Fruit fly (Drosophila melanogaster): ENCODE data around the gene REPTOR.
A peak's percentile ranks its signal among the peaks of the same experiment; 100 is the strongest.

Gene REPTOR

dm6 chr3R:24527845-24528244, 54.8 kb downstream of the REPTOR start, which contains the start of gene CG6607 (continued):
- TF ChIP-seq usp (GFP tag; optimal IDR thresholded peaks at IDR 0.05) (no peak), unc-4 (GFP tag; IDR thresholded peaks at IDR 0.05; ENCODE audit: partially characterized antibody) (peak; percentile 39), Kr (GFP tag; optimal IDR thresholded peaks at IDR 0.05) (no peak), CG4282 (GFP tag; optimal IDR thresholded peaks at IDR 0.05) (no peak), CG9797 (GFP tag; optimal IDR thresholded peaks at IDR 0.05) (peak; percentile 70), fru (optimal IDR thresholded peaks at IDR 0.05) (no peak), sna (GFP tag; IDR thresholded peaks at IDR 0.05; ENCODE audit: partially characterized antibody) (peak; percentile 38; the same call in 1 of the 2 replicates), ro (GFP tag; IDR thresholded peaks at IDR 0.05) (no peak), dm (GFP tag; optimal IDR thresholded peaks at IDR 0.05) (no peak), sens (GFP tag) (peak; percentile 53), tin (GFP tag; optimal IDR thresholded peaks at IDR 0.05) (no peak), ato (GFP tag; IDR thresholded peaks at IDR 0.05; ENCODE audit: partially characterized antibody) (peak; percentile 47; the same call in 1 of the 2 replicates), CG2129 (GFP tag; IDR thresholded peaks at IDR 0.05; ENCODE audit: partially characterized antibody) (no peak), Dref (GFP tag; IDR thresholded peaks at IDR 0.05) (peak; percentile 38; the same call in 1 of the 2 replicates), Sry-δ (GFP tag; optimal IDR thresholded peaks at IDR 0.05) (peak; percentile 10), ewg (GFP tag; optimal IDR thresholded peaks at IDR 0.05) (no peak), caup (GFP tag; optimal IDR thresholded peaks at IDR 0.05; ENCODE audit: severe bottlenecking) (no peak), otp (GFP tag; IDR thresholded peaks at IDR 0.05) (no peak), CG6683 (GFP tag; optimal IDR thresholded peaks at IDR 0.05) (no peak), ash1 (GFP tag; optimal IDR thresholded peaks at IDR 0.05) (no peak), bcd (GFP tag; optimal IDR thresholded peaks at IDR 0.05) (no peak), YL-1 (GFP tag; optimal IDR thresholded peaks at IDR 0.05) (peak; percentile 54), CG5180 (GFP tag; optimal IDR thresholded peaks at IDR 0.05) (no peak), CG16779 (GFP tag; IDR thresholded peaks at IDR 0.05) (no peak), CG11695 (GFP tag; IDR thresholded peaks at IDR 0.05) (no peak), pnt (GFP tag; optimal IDR thresholded peaks at IDR 0.05) (no peak), repo (GFP tag; optimal IDR thresholded peaks at IDR 0.05) (no peak), z (GFP tag; IDR thresholded peaks at IDR 0.05) (no peak), CG34224 (GFP tag; IDR thresholded peaks at IDR 0.05; ENCODE audit: partially characterized antibody) (peak; percentile 59), CG2116 (GFP tag; optimal IDR thresholded peaks at IDR 0.05) (peak; percentile 63), dysf (GFP tag; IDR thresholded peaks at IDR 0.05) (no peak), pan (optimal IDR thresholded peaks at IDR 0.05) (no peak), pan (GFP tag; optimal IDR thresholded peaks at IDR 0.05 in 1 of 2, IDR thresholded peaks at IDR 0.05 in 1 of 2) (no peak), disco-r (GFP tag; optimal IDR thresholded peaks at IDR 0.05) (no peak), Scr (GFP tag; IDR thresholded peaks at IDR 0.05; ENCODE audit: partially characterized antibody) (peak; percentile 37; the same call in 1 of the 2 replicates), CG15514 (GFP tag; optimal IDR thresholded peaks at IDR 0.05) (peak; percentile 27), D19A (tag; optimal IDR thresholded peaks at IDR 0.05) (no peak), kah (GFP tag; optimal IDR thresholded peaks at IDR 0.05) (no peak), CG6689 (GFP tag; IDR thresholded peaks at IDR 0.05) (no peak), CG13424 (tag; optimal IDR thresholded peaks at IDR 0.05) (no peak), CG4328 (GFP tag; optimal IDR thresholded peaks at IDR 0.05) (no peak), CG8089 (GFP tag; optimal IDR thresholded peaks at IDR 0.05) (no peak), HmgZ (tag; optimal IDR thresholded peaks at IDR 0.05) (no peak), Fer2 (tag; optimal IDR thresholded peaks at IDR 0.05) (no peak), tgo (GFP tag; IDR thresholded peaks at IDR 0.05) (no peak), gt (GFP tag; IDR thresholded peaks at IDR 0.05) (no peak), CG43689 (GFP tag; IDR thresholded peaks at IDR 0.05) (no peak), dmrt99B (tag; optimal IDR thresholded peaks at IDR 0.05) (no peak), tx (GFP tag; optimal IDR thresholded peaks at IDR 0.05) (no peak), ap (GFP tag; IDR thresholded peaks at IDR 0.05) (no peak), CG17568 (GFP tag; optimal IDR thresholded peaks at IDR 0.05) (no peak), Mes4 (GFP tag; optimal IDR thresholded peaks at IDR 0.05) (no peak)
